Fruit fly (Drosophila melanogaster): ENCODE measurements around the gene SCCRO.

The SCCRO gene

dm6 chr3L:15543049-15543448, 20.2 kb upstream of the SCCRO start:
- no peak for TF ChIP-seq bab1 (GFP tag; optimal IDR thresholded peaks at IDR 0.05)
- TF ChIP-seq tj (GFP tag; optimal IDR thresholded peaks at IDR 0.05), result peak; percentile 94

- TF ChIP-seq pad (GFP tag; optimal IDR thresholded peaks at IDR 0.05), result no peak
- no peak for TF ChIP-seq CG12768 (GFP tag; optimal IDR thresholded peaks at IDR 0.05)
- TF ChIP-seq Mnt (GFP tag; optimal IDR thresholded peaks at IDR 0.05), result no peak
- TF ChIP-seq cic (GFP tag; optimal IDR thresholded peaks at IDR 0.05), result no peak
- TF ChIP-seq CG7045 (GFP tag; optimal IDR thresholded peaks at IDR 0.05), result no peak
- TF ChIP-seq bab1 (GFP tag; optimal IDR thresholded peaks at IDR 0.05), result no peak
- TF ChIP-seq CG11617 (GFP tag; optimal IDR thresholded peaks at IDR 0.05), result no peak
- TF ChIP-seq ovo (GFP tag; optimal IDR thresholded peaks at IDR 0.05), result no peak
- no peak for TF ChIP-seq Clk (GFP tag; optimal IDR thresholded peaks at IDR 0.05)
- no peak for TF ChIP-seq toe (GFP tag; optimal IDR thresholded peaks at IDR 0.05)
- no peak for TF ChIP-seq CG14711 (tag; optimal IDR thresholded peaks at IDR 0.05)
- TF ChIP-seq cnc (optimal IDR thresholded peaks at IDR 0.05), result no peak
- no peak for TF ChIP-seq CG5204 (GFP tag; optimal IDR thresholded peaks at IDR 0.05)
- TF ChIP-seq CG1620 (GFP tag; optimal IDR thresholded peaks at IDR 0.05), result no peak
Observed at dm6 chr3L:15543467-15543866, 19.8 kb upstream of the SCCRO start.

- TF ChIP-seq Clk (GFP tag; optimal IDR thresholded peaks at IDR 0.05) (no peak), kay (GFP tag; ENCODE audit: borderline replicate concordance) (no peak), tj (GFP tag; optimal IDR thresholded peaks at IDR 0.05) (peak; percentile 95)
Observed at dm6 chr3L:15544455-15545415, 18.5 kb upstream of the SCCRO start.

dm6 chr3L:15547187-15547790, 15.9 kb upstream of the SCCRO start:
- TF ChIP-seq kay (GFP tag; ENCODE audit: borderline replicate concordance), result peak; percentile 64
- TF ChIP-seq CG5204 (GFP tag; optimal IDR thresholded peaks at IDR 0.05), result no peak
- peak; percentile 8 for TF ChIP-seq cic (GFP tag; optimal IDR thresholded peaks at IDR 0.05)

dm6 chr3L:15548843-15549242, 14.4 kb upstream of the SCCRO start:
- TF ChIP-seq cic (GFP tag; optimal IDR thresholded peaks at IDR 0.05), result peak; percentile 2
- no peak for TF ChIP-seq Clk (GFP tag; optimal IDR thresholded peaks at IDR 0.05)
- TF ChIP-seq cnc (optimal IDR thresholded peaks at IDR 0.05), result no peak
- no peak for TF ChIP-seq bab1 (GFP tag; optimal IDR thresholded peaks at IDR 0.05)
- no peak for TF ChIP-seq CG12768 (GFP tag; optimal IDR thresholded peaks at IDR 0.05)
- no peak for TF ChIP-seq tj (GFP tag; optimal IDR thresholded peaks at IDR 0.05)
- no peak for TF ChIP-seq Mnt (GFP tag; optimal IDR thresholded peaks at IDR 0.05)
- peak; percentile 3 for TF ChIP-seq CG11617 (GFP tag; optimal IDR thresholded peaks at IDR 0.05)
- TF ChIP-seq ovo (GFP tag; optimal IDR thresholded peaks at IDR 0.05), result no peak
- no peak for TF ChIP-seq Crg-1 (GFP tag; optimal IDR thresholded peaks at IDR 0.05)
- TF ChIP-seq pad (GFP tag; optimal IDR thresholded peaks at IDR 0.05), result no peak
- TF ChIP-seq kay (GFP tag; ENCODE audit: borderline replicate concordance), result no peak
- TF ChIP-seq CG14711 (tag; optimal IDR thresholded peaks at IDR 0.05), result no peak
- no peak for TF ChIP-seq CG7101 (tag; optimal IDR thresholded peaks at IDR 0.05)
- no peak for TF ChIP-seq toe (GFP tag; optimal IDR thresholded peaks at IDR 0.05)
- TF ChIP-seq Hr96 (GFP tag; optimal IDR thresholded peaks at IDR 0.05), result no peak
- TF ChIP-seq CG33017 (tag; optimal IDR thresholded peaks at IDR 0.05), result peak; percentile 12
- no peak for TF ChIP-seq CG1620 (GFP tag; optimal IDR thresholded peaks at IDR 0.05)
- peak; percentile 0 for TF ChIP-seq CG7045 (GFP tag; optimal IDR thresholded peaks at IDR 0.05)
- TF ChIP-seq CG5204 (GFP tag; optimal IDR thresholded peaks at IDR 0.05), result no peak

dm6 chr3L:15553993-15554644, 9.1 kb upstream of the SCCRO start, which contains the start of gene AGO2:
Gene AGO2, plus strand, starts transcription at chr3L:15554113.
- TF ChIP-seq CG7101 (tag; optimal IDR thresholded peaks at IDR 0.05) (peak; percentile 45), CG7045 (GFP tag; optimal IDR thresholded peaks at IDR 0.05) (peak; percentile 27), tj (GFP tag; optimal IDR thresholded peaks at IDR 0.05) (peak; percentile 86), CG33017 (tag; optimal IDR thresholded peaks at IDR 0.05) (peak; percentile 59), pad (GFP tag; optimal IDR thresholded peaks at IDR 0.05) (peak; percentile 94), kay (GFP tag; ENCODE audit: borderline replicate concordance) (peak; percentile 95), CG1620 (GFP tag; optimal IDR thresholded peaks at IDR 0.05) (no peak), ovo (GFP tag; optimal IDR thresholded peaks at IDR 0.05) (no peak), toe (GFP tag; optimal IDR thresholded peaks at IDR 0.05) (no peak), Hr96 (GFP tag; optimal IDR thresholded peaks at IDR 0.05) (no peak), CG11617 (GFP tag; optimal IDR thresholded peaks at IDR 0.05) (peak; percentile 14), Clk (GFP tag; optimal IDR thresholded peaks at IDR 0.05) (peak; percentile 54), cnc (optimal IDR thresholded peaks at IDR 0.05) (no peak), CG5204 (GFP tag; optimal IDR thresholded peaks at IDR 0.05) (no peak), CG12768 (GFP tag; optimal IDR thresholded peaks at IDR 0.05) (peak; percentile 96), bab1 (GFP tag; optimal IDR thresholded peaks at IDR 0.05) (peak; percentile 68), CG14711 (tag; optimal IDR thresholded peaks at IDR 0.05) (peak; percentile 65), cic (GFP tag; optimal IDR thresholded peaks at IDR 0.05) (peak; percentile 72), Mnt (GFP tag; optimal IDR thresholded peaks at IDR 0.05) (peak; percentile 59)

Data from whole organism, adult.